Worm (Caenorhabditis elegans): ENCODE results near the gene mfn-1.

DNA sequence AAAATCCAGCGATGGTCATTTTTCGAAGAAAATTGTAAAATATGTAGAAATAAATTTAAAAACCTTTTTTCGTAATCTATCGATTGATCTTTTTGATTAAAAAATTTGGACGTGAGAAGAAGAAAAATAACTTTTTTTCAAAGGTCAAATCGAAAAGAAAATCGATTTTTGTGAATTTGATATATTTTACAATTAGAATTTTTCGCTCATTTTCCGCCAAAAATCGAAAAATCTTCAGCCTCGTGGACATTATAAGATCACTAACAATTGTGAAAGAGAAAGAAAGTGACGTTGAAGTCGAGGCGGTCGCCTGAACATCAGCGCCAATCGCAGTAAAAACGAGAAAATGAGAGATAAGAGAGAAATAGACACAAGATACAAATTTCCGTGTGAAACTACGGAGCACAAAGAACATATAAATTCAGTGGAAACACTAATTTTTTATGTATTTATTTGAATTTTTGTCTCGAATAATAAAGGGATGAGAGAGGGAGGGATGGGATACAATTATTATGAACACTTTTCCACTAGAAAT lies 2.2 kb downstream of the mfn-1 start, which contains the start of gene cisd-1:
- no peak for TF ChIP-seq blmp-1 (tag; optimal IDR thresholded peaks at IDR 0.05)
- TF ChIP-seq ceh-39 (tag; optimal IDR thresholded peaks at IDR 0.05), result no peak
- TF ChIP-seq mep-1 (tag; optimal IDR thresholded peaks at IDR 0.05), result no peak
- TF ChIP-seq unc-62 (GFP tag; optimal IDR thresholded peaks at IDR 0.05), result no peak
- TF ChIP-seq nhr-28 (tag; optimal IDR thresholded peaks at IDR 0.05), result no peak
- no peak for TF ChIP-seq lin-13 (tag; optimal IDR thresholded peaks at IDR 0.05)
- TF ChIP-seq mab-5 (tag; optimal IDR thresholded peaks at IDR 0.05), result no peak

All from whole organism, mixed stage, embryonic.